Worm (Caenorhabditis elegans) whole organism, L4 larva: ENCODE data around the gene fbxo-11.2.

Source experiments
- aly-2 ChIP-seq: sonication (generic microtip); optimal IDR thresholded peaks from 2 replicates; lab custom pipeline; 2018; ENCODE audit warnings: missing biosample characterization, missing genetic modification characterization
- lin-13 ChIP-seq: fragments of 150-350 bp; optimal IDR thresholded peaks from 2 replicates; lab custom pipeline; 2014; ENCODE audit warnings: missing biosample characterization, missing genetic modification reagents, missing genetic modification characterization
- nhr-76 ChIP-seq: fragments of 150-350 bp; optimal IDR thresholded peaks from 2 replicates; lab custom pipeline; 2014; ENCODE audit warnings: missing biosample characterization, missing genetic modification characterization
- pqm-1 ChIP-seq: sonication (generic microtip); optimal IDR thresholded peaks from 2 replicates; lab custom pipeline; 2017; ENCODE audit warnings: missing biosample characterization, missing genetic modification characterization
- rbr-2 ChIP-seq: sonication (generic microtip); optimal IDR thresholded peaks from 2 replicates; lab custom pipeline; 2016; ENCODE audit warnings: missing genotype, missing genetic modification characterization, missing compliant biosample characterization
- snpc-4 ChIP-seq: fragments of 150-350 bp; optimal IDR thresholded peaks from 2 replicates; lab custom pipeline; 2014; ENCODE audit warnings: missing biosample characterization, missing genetic modification characterization

DNA sequence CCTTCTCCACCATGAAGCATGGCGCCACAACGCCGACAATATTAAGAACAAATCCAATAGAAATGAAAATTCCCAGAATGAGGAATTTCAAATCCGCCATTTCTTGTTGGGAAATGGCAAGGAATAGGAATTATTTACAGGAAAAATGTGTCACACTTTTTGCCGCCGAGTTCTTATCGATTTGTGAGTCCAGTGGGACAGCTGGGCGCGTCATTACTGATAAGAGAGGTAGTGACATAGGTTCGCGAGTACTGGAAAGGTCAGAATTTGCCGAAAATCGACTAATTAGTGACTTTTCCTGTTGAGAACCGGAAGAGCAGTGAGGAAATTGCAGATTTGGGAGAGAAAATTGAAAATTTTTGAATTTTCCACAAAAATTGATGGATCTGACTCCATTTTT is 24.8 kb downstream of the fbxo-11.2 start:
- TF ChIP-seq rbr-2 (tag; lab: Kevin White, UChicago): no peak
- no peak for TF ChIP-seq nhr-76 (tag; lab: Kevin White, UChicago)
- peak; percentile 70 for TF ChIP-seq pqm-1
- TF ChIP-seq snpc-4 (tag; lab: Kevin White, UChicago): no peak
- no peak for TF ChIP-seq aly-2
- TF ChIP-seq lin-13 (GFP tag; lab: Kevin White, UChicago): no peak
